Worm (Caenorhabditis elegans) whole organism, midembryonic: ENCODE data around the gene srg-36.

Experiments
- T22C8.4 ChIP-seq: fragments of 200-800 bp; sonication (Bioruptor generic); IDR thresholded peaks from 2 replicates; pipeline ENCODE4 v1.3.6; 2022; ENCODE audit warnings: missing genetic modification characterization, missing compliant biosample characterization
- cog-1 ChIP-seq: sonication (generic microtip); optimal IDR thresholded peaks from 2 replicates; lab custom pipeline; 2016; ENCODE audit warnings: missing genetic modification characterization, missing compliant biosample characterization
- flt-1 ChIP-seq: fragments of 200-800 bp; sonication (Bioruptor generic); IDR thresholded peaks from 2 replicates; pipeline ENCODE4 v1.3.6; 2022; ENCODE audit warnings: missing genetic modification characterization, missing compliant biosample characterization
- klf-2 ChIP-seq: fragments of 200-800 bp; sonication (Bioruptor generic); conservative IDR thresholded peaks from 2 replicates; pipeline ENCODE4 v1.3.6; 2022; ENCODE audit warnings: missing genetic modification reagents, missing genetic modification characterization, missing compliant biosample characterization
- med-1 ChIP-seq: sonication (generic microtip); optimal IDR thresholded peaks from 2 replicates; lab custom pipeline; 2017; ENCODE audit warnings: missing genetic modification characterization, mild to moderate bottlenecking, missing compliant biosample characterization, antibody characterized with exemption, missing genetic modification reagents; ENCODE audit not compliant: insufficient read depth
- ref-1 ChIP-seq: fragments of 200-800 bp; sonication (Bioruptor generic); conservative IDR thresholded peaks from 2 replicates; pipeline ENCODE4 v1.3.6; 2022; ENCODE audit warnings: missing genetic modification reagents, missing genetic modification characterization, missing compliant biosample characterization
- tab-1 ChIP-seq: fragments of 200-800 bp; sonication (Bioruptor generic); IDR thresholded peaks from 2 replicates; pipeline ENCODE4 v1.3.6; 2022; ENCODE audit warnings: missing genetic modification characterization, missing compliant biosample characterization
- ztf-23 ChIP-seq: fragments of 200-800 bp; sonication (Bioruptor generic); IDR thresholded peaks from 2 replicates; pipeline ENCODE4 v1.3.6; 2022; ENCODE audit warnings: missing genetic modification reagents, missing genetic modification characterization, missing compliant biosample characterization
- ztf-29 ChIP-seq: fragments of 200-800 bp; sonication (Bioruptor generic); IDR thresholded peaks from 2 replicates; pipeline ENCODE4 v1.3.6; 2022; ENCODE audit warnings: missing genetic modification reagents, missing genetic modification characterization, missing compliant biosample characterization

srg-36 gene

DNA sequence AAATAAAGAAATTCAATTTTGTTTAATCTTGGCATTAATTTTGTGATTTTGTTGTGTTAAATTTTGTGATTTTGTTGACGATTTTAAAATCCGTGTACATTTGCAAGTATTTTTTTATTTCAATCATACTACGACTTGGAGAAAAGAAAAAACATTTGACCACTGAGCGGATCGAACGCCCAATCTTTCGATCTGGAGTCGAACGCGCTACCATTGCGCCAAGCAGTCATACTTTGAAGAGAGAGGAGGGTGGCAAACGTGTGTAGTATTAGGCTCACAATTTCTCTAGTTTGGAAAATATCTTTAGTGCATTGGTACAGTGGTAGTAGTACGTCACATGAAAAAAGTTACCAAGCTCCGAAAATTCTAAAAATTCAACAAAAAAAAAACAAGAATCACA lies 5.5 kb downstream of the srg-36 start:
- TF ChIP-seq T22C8.4 (0 out of 2 replicates have a peak, but pooled peaks have one; percentile 17), med-1 (peak; percentile 13), ztf-23 (GFP tag; lab: Robert Waterston, UW) (no peak), flt-1 (GFP tag; lab: Robert Waterston, UW) (peak; percentile 84), tab-1 (GFP tag; lab: Robert Waterston, UW) (peak; percentile 72; the same call in 1 of the 2 replicates)

- TF ChIP-seq tab-1 (GFP tag; lab: Robert Waterston, UW) (no peak), ref-1 (GFP tag; lab: Robert Waterston, UW) (no peak), T22C8.4 (no peak)
Observed at ce11 chrX:14225273-14225672, 9.0 kb downstream of the srg-36 start, which contains the start of gene cyp-13B2. TSS of gene cyp-13B2 (plus strand) at chrX:14225573.

DNA sequence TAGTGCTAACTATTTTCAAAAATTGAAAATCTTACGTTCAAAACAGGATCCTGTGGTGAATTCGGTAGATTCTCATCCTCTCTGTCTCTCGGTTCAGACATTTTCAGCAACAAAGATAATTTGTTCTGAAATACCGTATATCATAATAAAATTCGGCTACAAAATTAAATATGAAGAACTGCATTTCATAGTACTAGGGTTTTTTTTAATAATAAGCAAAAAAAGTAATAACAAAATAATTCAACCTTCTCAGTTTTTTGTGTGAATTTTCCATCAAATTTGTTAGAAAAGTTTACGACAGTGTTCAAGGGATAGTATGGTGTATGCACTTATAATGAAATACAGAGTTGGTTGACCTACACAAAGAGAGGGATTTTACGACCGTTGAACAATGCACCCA lies 11.1 kb downstream of the srg-36 start, which contains the start of gene K06G5.3:
Gene K06G5.3, minus strand, starts transcription at position 101 of the 400 bp plus-strand sequence.
- TF ChIP-seq ref-1 (GFP tag; lab: Robert Waterston, UW) (no peak), ztf-23 (GFP tag; lab: Robert Waterston, UW) (no peak), klf-2 (GFP tag; lab: Robert Waterston, UW) (no peak), cog-1 (no peak), T22C8.4 (no peak), med-1 (no peak), flt-1 (GFP tag; lab: Robert Waterston, UW) (no peak), ztf-29 (GFP tag; lab: Robert Waterston, UW) (no peak), tab-1 (GFP tag; lab: Robert Waterston, UW) (no peak)

- no peak for TF ChIP-seq tab-1 (GFP tag; lab: Robert Waterston, UW)
- no peak for TF ChIP-seq T22C8.4
Observed at ce11 chrX:14214520-14215023, 19.7 kb downstream of the srg-36 start, which contains the start of gene K06G5.1. TSS of gene K06G5.1 (plus strand) at chrX:14214973.

DNA sequence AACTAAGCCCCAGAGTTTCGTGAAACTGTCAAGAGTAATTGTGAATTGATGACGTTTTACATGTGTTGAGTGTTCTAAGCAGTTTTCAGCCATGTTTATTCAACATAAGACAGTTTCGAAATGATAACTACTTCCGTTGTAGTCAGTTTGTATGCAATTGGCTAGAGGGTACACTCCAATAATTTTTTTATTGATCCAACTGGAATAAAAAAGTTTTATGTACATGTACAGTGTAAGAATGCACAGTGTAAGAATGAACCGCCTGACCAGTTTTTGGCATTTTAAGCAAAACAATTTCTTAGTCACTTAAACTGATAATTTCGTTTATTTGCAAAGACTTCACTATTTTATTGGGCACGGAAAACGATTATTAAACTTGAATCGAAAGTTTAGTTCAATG lies 21.0 kb downstream of the srg-36 start:
- TF ChIP-seq tab-1 (GFP tag; lab: Robert Waterston, UW) = no peak

DNA sequence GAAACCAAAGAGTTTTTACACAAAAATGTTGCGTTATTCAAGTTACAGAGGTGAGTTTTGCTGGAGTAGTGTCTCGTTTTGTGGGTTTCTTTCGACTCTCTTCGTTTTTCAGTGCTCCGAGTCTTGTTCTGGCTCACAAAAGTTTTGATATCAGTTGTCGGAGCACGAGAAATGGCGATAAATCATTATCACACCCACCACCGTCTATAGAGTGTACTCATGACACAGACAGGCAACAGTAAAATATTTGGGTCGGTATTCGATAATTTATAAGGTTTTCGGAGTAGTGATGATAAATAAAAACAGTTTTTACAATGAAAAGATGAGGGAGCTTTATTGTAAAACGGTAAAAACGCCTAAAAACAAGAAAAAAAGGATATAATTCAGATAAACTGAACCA lies 26.3 kb downstream of the srg-36 start, which contains the start of gene ceh-37:
Gene ceh-37, minus strand, starts transcription at position 59 of the 400 bp plus-strand sequence.
- TF ChIP-seq ztf-23 (GFP tag; lab: Robert Waterston, UW) = no peak
- no peak for TF ChIP-seq ref-1 (GFP tag; lab: Robert Waterston, UW)
- TF ChIP-seq ztf-29 (GFP tag; lab: Robert Waterston, UW) = no peak
- no peak for TF ChIP-seq T22C8.4
- no peak for TF ChIP-seq cog-1
- no peak for TF ChIP-seq tab-1 (GFP tag; lab: Robert Waterston, UW)
- TF ChIP-seq klf-2 (GFP tag; lab: Robert Waterston, UW) = no peak
- no peak for TF ChIP-seq flt-1 (GFP tag; lab: Robert Waterston, UW)
- no peak for TF ChIP-seq med-1

DNA sequence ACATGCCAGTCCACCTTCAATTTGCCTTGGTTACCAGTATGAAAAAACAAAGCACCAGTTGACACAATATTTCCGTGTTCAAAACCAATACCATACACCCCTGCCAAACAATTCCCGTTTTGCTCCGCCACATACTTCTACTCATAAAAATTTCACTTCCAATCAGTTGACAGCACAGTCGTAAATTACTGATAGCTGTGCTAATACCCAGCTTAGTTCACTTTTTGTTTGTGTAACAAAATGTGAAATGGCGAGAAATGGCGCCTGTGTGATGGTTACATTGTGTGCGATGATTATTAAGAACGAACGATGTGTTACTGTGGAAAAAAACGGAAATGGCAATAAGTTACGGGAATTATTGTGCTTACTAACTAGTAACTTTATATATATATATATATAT lies 27.9 kb downstream of the srg-36 start:
- no peak for TF ChIP-seq ref-1 (GFP tag; lab: Robert Waterston, UW)
- no peak for TF ChIP-seq klf-2 (GFP tag; lab: Robert Waterston, UW)
- TF ChIP-seq tab-1 (GFP tag; lab: Robert Waterston, UW) = no peak
- TF ChIP-seq ztf-29 (GFP tag; lab: Robert Waterston, UW) = no peak
- TF ChIP-seq med-1 = no peak
- no peak for TF ChIP-seq cog-1
- TF ChIP-seq flt-1 (GFP tag; lab: Robert Waterston, UW) = no peak
- no peak for TF ChIP-seq T22C8.4
- TF ChIP-seq ztf-23 (GFP tag; lab: Robert Waterston, UW) = no peak

- TF ChIP-seq cog-1 = no peak
- TF ChIP-seq ref-1 (GFP tag; lab: Robert Waterston, UW) = no peak
- TF ChIP-seq tab-1 (GFP tag; lab: Robert Waterston, UW) = no peak
- no peak for TF ChIP-seq T22C8.4
- TF ChIP-seq ztf-23 (GFP tag; lab: Robert Waterston, UW) = no peak
- no peak for TF ChIP-seq klf-2 (GFP tag; lab: Robert Waterston, UW)
- no peak for TF ChIP-seq ztf-29 (GFP tag; lab: Robert Waterston, UW)
- no peak for TF ChIP-seq flt-1 (GFP tag; lab: Robert Waterston, UW)
- TF ChIP-seq med-1 = no peak
Observed at ce11 chrX:14194251-14194650, 40.0 kb downstream of the srg-36 start.

- TF ChIP-seq ztf-29 (GFP tag; lab: Robert Waterston, UW) = no peak
- TF ChIP-seq tab-1 (GFP tag; lab: Robert Waterston, UW) = no peak
- no peak for TF ChIP-seq flt-1 (GFP tag; lab: Robert Waterston, UW)
- no peak for TF ChIP-seq T22C8.4
- TF ChIP-seq ref-1 (GFP tag; lab: Robert Waterston, UW) = no peak
Observed at ce11 chrX:14186466-14186865, 47.8 kb downstream of the srg-36 start, which contains the start of gene ceh-36. TSS of gene ceh-36 (minus strand) at chrX:14186566.

DNA sequence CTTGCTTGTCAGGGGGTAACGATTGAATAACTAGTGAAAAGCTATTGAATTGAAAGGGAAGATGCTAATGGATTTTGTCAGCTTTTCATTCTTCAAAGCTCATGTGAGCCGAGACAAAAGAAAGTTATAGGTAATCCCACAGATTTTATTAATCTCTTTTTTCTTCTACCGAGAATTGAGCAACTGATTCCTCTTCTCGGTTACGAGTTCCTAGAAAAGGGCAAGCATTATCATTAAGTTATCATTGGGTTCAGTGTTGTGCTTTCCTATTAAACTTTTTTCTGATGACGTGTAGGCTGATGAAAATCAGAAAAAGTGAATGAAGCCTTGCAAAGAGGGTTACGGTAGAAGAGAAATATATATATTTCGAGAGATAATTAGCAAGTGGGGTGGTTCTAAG lies 48.6 kb downstream of the srg-36 start:
- TF ChIP-seq ref-1 (GFP tag; lab: Robert Waterston, UW) (no peak), tab-1 (GFP tag; lab: Robert Waterston, UW) (no peak), klf-2 (GFP tag; lab: Robert Waterston, UW) (no peak), ztf-29 (GFP tag; lab: Robert Waterston, UW) (no peak), med-1 (no peak), T22C8.4 (no peak), flt-1 (GFP tag; lab: Robert Waterston, UW) (no peak), cog-1 (no peak), ztf-23 (GFP tag; lab: Robert Waterston, UW) (no peak)

- TF ChIP-seq ztf-23 (GFP tag; lab: Robert Waterston, UW) (no peak), klf-2 (GFP tag; lab: Robert Waterston, UW) (no peak), cog-1 (no peak), med-1 (no peak), ztf-29 (GFP tag; lab: Robert Waterston, UW) (no peak), tab-1 (GFP tag; lab: Robert Waterston, UW) (no peak), ref-1 (GFP tag; lab: Robert Waterston, UW) (no peak), T22C8.4 (no peak), flt-1 (GFP tag; lab: Robert Waterston, UW) (no peak)
Observed at ce11 chrX:14182514-14182913, 51.8 kb downstream of the srg-36 start.
